Fruit fly (Drosophila melanogaster) S2 (cell line): Measurements from ENCODE around the gene FarO.

ENCODE experiments used
- CG8478 ChIP-seq: fragments of >200 bp; optimal IDR thresholded peaks from 2 replicates; lab custom pipeline; 2018
- CTCF ChIP-seq, 2 experiments: fragments of >200 bp; optimal IDR thresholded peaks; 2 replicates each; lab custom pipeline; 2018

DNA sequence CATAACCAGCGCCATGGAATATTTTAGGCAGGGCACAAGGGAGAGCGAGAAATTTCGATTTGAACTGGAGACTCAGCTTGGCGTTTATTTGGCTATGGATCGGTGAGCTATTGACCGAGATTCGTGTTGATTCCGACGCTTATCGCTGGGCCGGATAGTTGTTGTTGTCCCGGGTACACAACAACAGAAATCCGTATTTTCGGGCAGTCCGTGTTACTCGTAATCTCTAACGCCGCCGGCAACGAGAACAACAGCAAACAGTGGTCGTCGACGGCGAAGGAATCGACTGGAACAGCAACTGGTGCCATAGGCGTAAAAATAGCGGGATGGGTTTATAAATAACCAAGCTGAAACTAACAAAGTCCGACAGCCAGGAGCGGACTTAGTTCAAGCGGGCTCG lies 11.8 kb downstream of the FarO start:
- no peak for TF ChIP-seq CTCF (optimal IDR thresholded peaks at IDR 0.05; lab: Kevin White, UChicago)
- no peak for TF ChIP-seq CG8478 (lab: Kevin White, UChicago)
